Fruit fly (Drosophila melanogaster) Kc167 (cell line): ENCODE measurements around the gene CG4709.

Experiments used
- Myc ChIP-seq: fragments of >200 bp; optimal IDR thresholded peaks from 2 replicates; lab custom pipeline; 2017; ENCODE audit warnings: missing external identifiers
- Sin3A ChIP-seq: fragments of >200 bp; optimal IDR thresholded peaks from 2 replicates; lab custom pipeline; 2018; ENCODE audit warnings: missing external identifiers
- h ChIP-seq: fragments of >200 bp; optimal IDR thresholded peaks from 3 replicates; lab custom pipeline; 2018; ENCODE audit warnings: missing external identifiers
- insv ChIP-seq: fragments of >200 bp; optimal IDR thresholded peaks from 3 replicates; lab custom pipeline; 2018; ENCODE audit warnings: missing external identifiers
- psq ChIP-seq: fragments of >200 bp; optimal IDR thresholded peaks from 2 replicates; lab custom pipeline; 2017; ENCODE audit warnings: missing external identifiers
- ttk ChIP-seq: sonication (Bioruptor generic); optimal IDR thresholded peaks from 2 replicates; lab custom pipeline; 2017; ENCODE audit warnings: missing external identifiers

CG4709 gene

DNA sequence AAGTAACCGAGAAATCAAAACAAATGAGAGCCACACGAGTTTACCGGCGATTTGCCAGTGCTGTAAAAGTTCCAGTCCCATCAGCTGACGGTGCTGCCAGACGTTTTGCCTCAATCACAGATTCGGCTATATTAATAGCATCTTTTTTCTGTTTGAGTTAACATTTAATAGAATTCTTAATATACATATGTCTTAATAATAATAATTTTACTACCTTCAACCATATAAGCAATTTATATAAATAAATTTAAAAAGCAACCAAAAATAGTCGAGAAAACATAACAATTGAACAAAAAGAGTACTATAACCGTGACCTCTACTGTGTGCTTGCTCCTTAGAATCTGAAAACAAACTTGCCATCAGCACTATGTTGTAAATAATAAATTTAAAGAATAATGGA is at the start of gene CG4709, which contains the start of gene CG13126:
CG4709 (plus strand) TSS at position 207 of the 400 bp plus-strand sequence.
CG13126 (minus strand) TSS at position 63 of the 400 bp plus-strand sequence.
- no peak for TF ChIP-seq h
- no peak for TF ChIP-seq psq (lab: Kevin White, UChicago)
- no peak for TF ChIP-seq Myc (lab: Kevin White, UChicago)
- no peak for TF ChIP-seq ttk (lab: Kevin White, UChicago)
- TF ChIP-seq insv, result no peak
- no peak for TF ChIP-seq Sin3A (lab: Kevin White, UChicago)

DNA sequence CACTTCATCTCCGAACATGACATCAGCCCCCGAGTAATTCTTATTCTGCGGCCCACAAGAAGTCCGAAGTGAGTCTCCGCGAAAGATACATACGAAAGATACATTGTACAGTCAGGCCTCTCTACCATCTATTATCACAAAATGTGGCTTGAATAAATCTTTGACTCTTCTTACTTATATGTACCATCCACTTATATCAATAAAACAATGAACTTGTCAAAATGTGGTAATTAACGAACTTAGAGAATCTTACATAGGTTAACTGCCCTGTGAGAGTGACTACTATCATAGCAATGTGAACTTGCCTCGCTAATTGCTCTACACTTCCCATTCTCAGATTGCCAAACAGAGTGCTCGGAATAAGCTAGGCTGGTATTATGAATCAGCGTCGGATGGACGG is 47.5 kb upstream of the CG4709 start:
- TF ChIP-seq psq (lab: Kevin White, UChicago), result no peak
- TF ChIP-seq insv, result no peak
- TF ChIP-seq Myc (lab: Kevin White, UChicago), result no peak
- TF ChIP-seq h, result no peak
- no peak for TF ChIP-seq ttk (lab: Kevin White, UChicago)
- TF ChIP-seq Sin3A (lab: Kevin White, UChicago), result no peak

DNA sequence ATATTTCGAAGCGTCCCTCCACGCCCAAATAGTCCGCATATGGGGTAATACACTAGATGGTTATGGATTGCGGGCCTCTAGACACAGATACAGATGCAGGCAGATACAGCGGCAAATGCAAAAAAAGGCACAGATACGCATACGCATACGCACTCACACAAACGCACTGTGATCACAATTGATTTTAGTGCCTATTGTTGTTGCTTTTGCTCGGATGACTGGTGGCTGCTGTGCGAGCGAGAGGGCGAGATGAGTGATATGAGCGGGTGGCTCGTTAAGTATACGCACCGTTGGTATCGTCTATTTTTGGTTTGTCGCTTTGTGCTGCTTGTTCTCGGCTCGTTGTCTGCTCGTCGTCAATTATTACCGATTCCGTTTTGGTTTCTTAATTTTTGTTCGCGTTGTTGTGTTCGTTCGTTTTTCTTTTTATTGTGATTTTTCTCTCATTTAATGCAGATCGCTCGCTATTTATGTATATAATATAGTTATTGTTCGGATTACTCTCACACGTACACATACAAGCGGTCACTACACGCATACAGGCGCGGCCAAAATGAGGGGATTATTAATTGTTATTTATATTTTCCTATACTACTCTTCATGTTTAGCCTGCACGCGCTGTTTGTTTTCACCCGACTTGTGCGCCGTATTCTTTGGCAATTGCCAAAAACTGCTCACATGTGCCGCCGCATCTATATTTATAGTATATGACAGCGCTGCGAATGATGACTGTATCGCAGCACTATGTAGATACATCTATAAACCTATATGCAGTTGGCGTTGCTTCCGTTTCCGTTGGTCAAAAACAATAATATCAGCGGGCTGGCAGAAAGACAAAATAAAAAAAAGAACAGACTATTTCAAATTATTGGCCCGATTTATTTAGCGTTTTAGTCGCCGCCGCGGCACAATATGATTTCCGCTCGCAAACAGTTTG is 46.5 kb upstream of the CG4709 start:
- TF ChIP-seq h, result no peak
- no peak for TF ChIP-seq insv
- no peak for TF ChIP-seq Sin3A (lab: Kevin White, UChicago)
- no peak for TF ChIP-seq Myc (lab: Kevin White, UChicago)
- no peak for TF ChIP-seq ttk (lab: Kevin White, UChicago)
- TF ChIP-seq psq (lab: Kevin White, UChicago), result no peak

DNA sequence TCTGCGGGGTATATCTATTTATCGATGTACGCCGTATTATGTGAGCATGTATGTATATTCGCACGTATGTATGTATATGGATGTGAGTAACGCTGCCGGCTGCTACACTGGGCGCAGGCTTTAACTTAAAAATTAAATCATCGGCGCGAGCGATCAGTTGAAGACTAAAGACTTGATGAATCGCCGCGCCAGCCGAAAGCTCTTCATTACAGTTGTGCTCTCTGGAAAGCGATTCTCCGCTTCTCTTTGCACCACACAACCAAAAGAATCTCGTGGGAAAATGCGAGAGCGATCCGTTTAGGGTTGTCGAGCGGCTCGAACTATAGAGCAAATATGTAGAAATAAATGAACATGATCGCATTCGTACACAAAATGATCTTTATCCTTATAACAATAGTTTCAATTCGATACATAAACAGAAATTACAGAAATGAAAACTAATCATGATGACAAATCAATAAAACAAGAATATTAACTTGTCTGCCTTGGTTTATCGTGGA is 45.6 kb upstream of the CG4709 start, which contains the start of gene CG13124:
CG13124 (minus strand) TSS at position 166 of the 500 bp plus-strand sequence.
- TF ChIP-seq insv, result no peak
- TF ChIP-seq h, result no peak
- TF ChIP-seq Sin3A (lab: Kevin White, UChicago), result no peak
- TF ChIP-seq psq (lab: Kevin White, UChicago), result no peak
- no peak for TF ChIP-seq Myc (lab: Kevin White, UChicago)
- no peak for TF ChIP-seq ttk (lab: Kevin White, UChicago)

DNA sequence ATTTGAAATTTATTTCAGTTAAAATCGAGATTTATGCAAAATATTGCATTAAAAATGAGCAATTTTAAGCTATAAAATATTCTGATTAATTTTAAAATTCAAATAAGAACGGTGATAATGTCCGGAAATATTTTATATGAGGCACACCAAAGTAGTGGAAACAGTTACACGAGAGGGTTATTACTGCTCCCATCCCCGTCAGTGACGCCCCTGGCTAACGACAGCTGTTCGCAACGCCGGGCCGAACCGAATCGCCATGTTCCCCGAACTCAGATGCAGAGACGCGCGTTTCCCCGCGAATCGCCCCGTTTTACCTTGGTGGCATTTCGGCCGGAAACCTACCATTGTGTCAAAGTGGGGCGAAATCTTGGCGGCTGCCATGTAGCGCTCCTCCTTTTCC is 42.3 kb upstream of the CG4709 start:
- TF ChIP-seq psq (lab: Kevin White, UChicago) (no peak), Myc (lab: Kevin White, UChicago) (no peak), ttk (lab: Kevin White, UChicago) (no peak), Sin3A (lab: Kevin White, UChicago) (no peak), h (no peak), insv (no peak)

DNA sequence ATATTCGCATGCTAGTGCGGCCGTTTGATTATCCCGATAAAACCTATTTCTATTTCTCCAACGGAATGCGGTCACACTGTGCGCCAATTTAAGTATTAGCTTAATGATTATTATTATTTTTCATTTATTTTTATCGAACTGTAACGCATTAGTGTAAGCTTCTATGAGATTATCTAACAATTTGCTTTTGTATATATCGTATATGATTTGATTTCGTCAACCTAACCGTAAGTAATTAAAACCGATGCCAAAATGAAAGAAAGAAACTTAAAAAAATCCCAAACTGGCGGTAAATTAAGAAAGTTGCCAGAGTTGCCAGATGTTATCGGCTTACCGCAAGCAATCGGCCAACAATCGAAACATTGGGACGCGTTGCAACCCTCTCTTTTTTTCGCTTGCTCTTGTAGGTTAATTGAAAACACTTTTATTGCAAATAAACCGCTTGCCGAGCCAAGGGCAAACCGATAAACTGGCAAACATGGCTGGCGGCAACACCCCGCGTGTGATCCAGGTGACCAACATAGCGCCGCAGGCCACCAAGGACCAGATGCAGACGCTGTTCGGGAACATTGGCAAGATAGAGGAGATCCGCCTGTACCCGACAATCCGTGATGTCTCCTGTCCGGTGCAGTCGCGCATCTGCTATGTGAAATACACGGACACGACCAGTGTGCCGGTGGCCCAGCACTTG is 41.4 kb upstream of the CG4709 start, which contains the start of the genes Etl1 and Srp54:
Etl1 (minus strand) TSS at position 39 of the 691 bp plus-strand sequence.
Srp54 (plus strand) TSS at position 342 of the 691 bp plus-strand sequence.
- TF ChIP-seq insv (no peak), h (no peak), Sin3A (lab: Kevin White, UChicago) (no peak), Myc (lab: Kevin White, UChicago) (no peak), psq (lab: Kevin White, UChicago) (no peak), ttk (lab: Kevin White, UChicago) (no peak)

DNA sequence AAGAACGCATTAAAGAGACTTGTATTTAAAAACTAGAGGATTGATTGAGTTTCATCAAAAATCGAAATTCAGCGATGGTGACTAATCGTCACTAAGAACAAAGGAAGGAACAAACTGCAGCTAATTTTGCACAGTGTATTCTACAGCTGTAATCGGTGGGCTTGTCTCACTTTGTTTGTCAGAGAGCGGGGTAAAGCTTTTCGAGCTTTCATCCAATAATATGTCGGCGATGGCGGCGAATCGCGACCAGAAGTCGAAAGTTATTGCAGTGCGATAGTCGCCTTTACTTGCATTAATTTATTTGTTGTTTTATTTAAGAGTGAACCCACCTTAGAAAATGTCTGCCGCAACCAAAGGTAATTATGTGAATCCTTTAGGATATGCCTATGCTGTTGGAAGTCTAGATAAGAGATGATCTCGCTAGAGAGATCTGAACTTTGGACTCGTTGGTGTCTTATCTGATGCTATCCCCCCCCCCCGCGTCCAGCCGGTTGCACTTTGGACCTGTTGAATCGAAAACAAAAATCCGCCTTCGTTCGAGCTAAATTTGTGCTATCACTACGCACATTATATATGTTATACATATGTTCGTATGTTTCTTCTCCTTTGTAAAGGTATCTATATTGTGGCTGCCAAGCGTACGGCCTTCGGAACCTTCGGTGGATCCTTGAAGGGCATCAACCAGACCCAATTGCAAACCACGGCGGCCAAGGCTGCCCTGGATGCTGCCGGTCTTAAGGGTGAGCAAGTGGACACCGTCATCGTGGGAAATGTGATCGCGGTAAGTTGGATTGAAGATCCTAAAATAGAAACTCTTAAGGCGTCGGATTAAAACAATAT is 38.9 kb upstream of the CG4709 start, which contains the start of gene yip2:
yip2 (plus strand) TSS at position 243 of the 840 bp plus-strand sequence.
- TF ChIP-seq insv (no peak), Myc (lab: Kevin White, UChicago) (no peak), h (no peak), psq (lab: Kevin White, UChicago) (no peak), ttk (lab: Kevin White, UChicago) (no peak)

DNA sequence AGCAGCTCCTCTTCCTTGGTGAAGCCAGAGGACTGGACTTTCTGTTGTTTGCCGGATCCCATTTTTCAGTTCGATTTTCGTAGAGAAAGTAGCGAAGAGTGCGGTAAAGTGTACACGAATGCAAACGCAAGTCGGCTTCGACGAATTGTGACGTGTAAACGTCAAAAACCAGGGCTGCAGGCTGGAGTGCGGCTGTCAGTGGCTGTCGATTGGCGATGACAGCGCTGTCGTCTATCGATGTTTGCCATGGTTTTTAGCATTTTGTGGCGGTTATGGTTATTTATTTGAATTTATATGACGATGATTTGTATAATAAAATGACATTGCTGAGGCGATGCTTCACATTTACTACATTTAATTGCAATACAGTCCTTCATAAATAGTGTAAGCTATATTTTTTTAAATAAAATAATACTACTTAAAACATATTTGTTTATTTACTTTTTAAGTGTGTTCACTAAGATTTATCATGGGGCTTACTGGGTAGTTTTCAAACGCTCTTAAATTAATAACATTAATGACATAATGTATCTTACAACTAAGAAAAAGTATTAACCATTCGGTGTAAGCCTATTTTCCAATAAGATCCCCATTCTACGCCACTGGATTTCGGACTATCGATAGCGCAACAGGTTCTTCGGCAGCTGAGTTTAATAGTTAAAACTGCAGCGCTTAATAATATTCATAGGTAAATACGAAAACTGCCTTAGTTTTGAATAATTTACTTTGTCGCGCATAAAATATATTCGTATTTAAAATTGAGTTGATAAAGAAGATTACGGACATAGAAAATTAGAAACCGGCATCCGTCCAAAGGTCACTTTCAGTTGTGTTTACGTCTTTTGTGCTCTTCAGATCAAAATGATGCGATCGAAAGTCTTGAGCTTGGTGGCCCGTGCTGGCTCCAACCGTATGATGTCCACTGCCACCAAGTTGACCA is 35.8 kb upstream of the CG4709 start, which contains the start of the genes CG5885 and CG4598:
CG5885 (minus strand) TSS at position 311 of the 940 bp plus-strand sequence.
CG4598 (plus strand) TSS at position 599 of the 940 bp plus-strand sequence.
- no peak for TF ChIP-seq Myc (lab: Kevin White, UChicago)
- TF ChIP-seq ttk (lab: Kevin White, UChicago), result no peak
- no peak for TF ChIP-seq insv
- TF ChIP-seq Sin3A (lab: Kevin White, UChicago), result no peak
- no peak for TF ChIP-seq h
- no peak for TF ChIP-seq psq (lab: Kevin White, UChicago)

DNA sequence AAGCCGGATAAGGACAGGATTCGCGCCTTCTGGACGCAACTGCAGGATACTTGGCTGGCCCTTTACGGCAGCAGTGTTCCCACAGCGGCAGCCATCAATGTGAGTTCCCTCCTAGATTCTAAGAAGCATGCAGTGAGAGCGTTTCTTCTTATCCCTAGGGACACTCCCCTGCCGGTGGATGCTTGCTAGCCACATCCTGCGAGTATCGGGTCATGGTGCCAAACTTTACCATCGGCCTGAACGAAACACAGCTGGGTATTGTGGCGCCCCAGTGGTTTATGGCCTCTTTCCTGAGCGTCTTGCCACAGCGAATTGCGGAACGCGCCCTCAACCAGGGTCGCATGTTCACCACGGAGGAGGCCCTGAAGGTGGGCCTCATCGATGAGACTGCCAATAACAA is 34.9 kb upstream of the CG4709 start:
- TF ChIP-seq insv (no peak), Myc (lab: Kevin White, UChicago) (no peak), Sin3A (lab: Kevin White, UChicago) (no peak), psq (lab: Kevin White, UChicago) (no peak), ttk (lab: Kevin White, UChicago) (no peak), h (no peak)

DNA sequence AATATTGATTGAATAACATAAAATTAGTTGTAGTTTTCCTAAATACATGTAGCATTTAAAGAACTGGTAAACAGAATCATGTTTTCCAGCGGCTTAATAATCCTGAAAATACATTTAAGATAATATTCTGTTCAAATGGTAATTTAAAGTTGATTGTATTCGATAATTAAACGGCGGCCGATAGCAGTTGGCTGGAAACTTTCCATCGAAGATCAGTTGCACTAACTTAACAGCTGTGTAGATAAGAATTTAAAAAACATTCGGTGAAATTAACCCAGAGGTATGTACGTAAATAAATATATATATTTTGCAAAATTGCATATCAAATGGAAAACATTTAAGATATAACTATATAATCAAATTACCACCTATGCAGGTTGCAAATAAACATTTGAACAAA is 34.2 kb upstream of the CG4709 start, which contains the start of gene CG4594:
CG4594 (plus strand) TSS at position 212 of the 400 bp plus-strand sequence.
- TF ChIP-seq h (no peak), psq (lab: Kevin White, UChicago) (no peak), Sin3A (lab: Kevin White, UChicago) (no peak), ttk (lab: Kevin White, UChicago) (no peak), insv (no peak), Myc (lab: Kevin White, UChicago) (no peak)
